Worm (Caenorhabditis elegans): ENCODE results near the gene srz-97.
"Not testable (repeated sequence)": the region's sequence is repeated elsewhere in the genome, so short reads cannot be mapped to it uniquely, and the experiment has no call there.

srz-97 gene

DNA sequence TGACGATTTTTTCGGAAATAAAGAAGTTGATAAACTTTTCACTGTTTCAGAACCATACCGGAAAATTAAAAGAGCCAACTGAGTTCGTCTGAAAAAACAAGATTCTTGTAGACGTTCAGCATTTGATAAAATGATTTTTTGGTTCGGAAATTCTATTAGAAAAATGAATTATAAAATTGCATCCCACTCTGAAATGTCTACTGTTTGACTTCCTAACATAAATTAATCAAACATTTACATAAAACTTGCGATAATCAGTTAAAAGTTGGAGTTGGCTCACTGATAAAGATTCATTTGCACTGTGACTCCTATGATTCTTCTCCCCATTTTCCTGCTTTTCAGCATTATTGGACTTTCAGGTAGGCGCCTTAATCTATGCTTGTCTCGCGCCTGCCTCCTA lies 885 bp upstream of the srz-97 start, which contains the start of gene clec-57:
clec-57 (plus strand) TSS at position 301 of the 400 bp plus-strand sequence.
- TF ChIP-seq nhr-23 (tag; optimal IDR thresholded peaks at IDR 0.05) = no peak
- no peak for TF ChIP-seq sma-9 (GFP tag; optimal IDR thresholded peaks at IDR 0.05)
- no peak for TF ChIP-seq sma-9 (tag; optimal IDR thresholded peaks at IDR 0.05)
- no peak for TF ChIP-seq peb-1 (tag; optimal IDR thresholded peaks at IDR 0.05)
- no peak for TF ChIP-seq R02D3.7 (tag; optimal IDR thresholded peaks at IDR 0.05)
- TF ChIP-seq C34F6.9 (tag; optimal IDR thresholded peaks at IDR 0.05) = no peak
- TF ChIP-seq dmd-4 (tag; optimal IDR thresholded peaks at IDR 0.05) = no peak
- TF ChIP-seq elt-3 (tag; optimal IDR thresholded peaks at IDR 0.05) = no peak
- no peak for TF ChIP-seq mbf-1 (tag; optimal IDR thresholded peaks at IDR 0.05)
- no peak for TF ChIP-seq lsy-2 (tag; optimal IDR thresholded peaks at IDR 0.05)

DNA sequence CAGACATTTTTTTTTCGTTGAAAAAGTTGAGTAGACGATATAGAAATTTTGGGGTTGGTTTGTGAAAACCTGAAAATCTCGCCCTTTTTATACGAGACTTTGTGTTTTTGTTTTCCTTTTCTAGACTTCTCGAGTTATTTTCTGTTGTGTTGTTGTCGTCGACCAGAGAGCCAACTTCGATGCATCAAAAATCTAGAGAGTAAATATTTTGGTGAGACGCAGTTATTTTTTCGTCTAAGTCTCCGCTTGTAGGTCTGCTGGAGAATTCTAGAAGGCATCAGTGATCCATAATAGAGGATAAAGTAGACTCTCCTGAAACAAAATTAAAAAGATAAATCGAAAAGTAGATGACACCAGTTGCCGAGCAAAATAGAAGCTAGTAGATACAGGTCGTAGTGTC lies 3.7 kb downstream of the srz-97 start, which contains the start of gene F08H9.4:
F08H9.4 (minus strand) TSS at position 61 of the 400 bp plus-strand sequence.
- TF ChIP-seq unc-55 (GFP tag; optimal IDR thresholded peaks at IDR 0.05) = peak; percentile 20
- TF ChIP-seq nhr-23 (tag; optimal IDR thresholded peaks at IDR 0.05) = no peak
- peak; percentile 45 for TF ChIP-seq C34F6.9 (tag; optimal IDR thresholded peaks at IDR 0.05)
- peak; percentile 0 for TF ChIP-seq nhr-129 (tag; optimal IDR thresholded peaks at IDR 0.05)

DNA sequence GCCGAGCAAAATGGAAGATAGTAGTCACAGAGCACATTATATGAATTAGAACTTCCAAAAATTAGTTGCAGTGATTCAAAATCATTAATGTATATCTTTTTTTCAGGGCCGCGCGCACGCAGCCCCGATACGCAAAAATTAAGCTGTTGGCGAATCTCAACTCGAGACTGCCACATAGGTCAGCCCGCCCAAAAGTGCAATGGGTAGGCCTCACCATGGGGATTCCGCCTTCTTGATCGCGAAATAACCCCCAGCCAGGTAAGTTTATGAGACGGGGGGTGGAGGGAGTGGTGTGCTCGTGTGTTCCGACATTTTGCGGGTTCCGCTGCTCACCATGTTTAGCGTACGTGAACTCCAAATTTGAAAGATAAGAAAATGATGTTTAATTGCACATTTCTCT lies 5.0 kb downstream of the srz-97 start, which contains the start of gene F08H9.3:
F08H9.3 (minus strand) TSS at position 252 of the 400 bp plus-strand sequence.
- TF ChIP-seq sma-9 (GFP tag; optimal IDR thresholded peaks at IDR 0.05) = peak; percentile 39
- not testable (repeated sequence) for TF ChIP-seq sma-9 (tag; optimal IDR thresholded peaks at IDR 0.05)
- TF ChIP-seq snpc-4 (tag; optimal IDR thresholded peaks at IDR 0.05) = peak; percentile 85
- peak; percentile 9 for TF ChIP-seq gmeb-1 (tag; optimal IDR thresholded peaks at IDR 0.05)

DNA sequence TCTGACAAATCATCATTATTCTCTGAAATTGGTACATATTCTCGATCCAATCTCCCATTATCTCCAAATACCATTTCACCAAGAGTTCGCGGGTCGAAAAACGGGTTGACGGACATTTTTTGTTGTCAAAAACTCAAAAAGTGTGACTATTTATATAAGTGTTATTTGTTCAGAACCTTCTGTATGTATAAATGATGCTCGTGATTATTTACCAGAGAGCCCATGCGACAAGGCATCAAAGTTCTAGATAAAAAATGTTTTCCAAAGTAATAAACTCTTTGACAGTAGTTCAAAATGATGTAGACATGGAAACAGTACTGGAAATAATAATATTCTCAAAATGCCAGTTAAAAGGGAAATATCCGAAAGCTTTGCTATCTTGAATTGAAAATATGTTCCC lies 5.4 kb downstream of the srz-97 start:
- TF ChIP-seq blmp-1 (tag; optimal IDR thresholded peaks at IDR 0.05; ENCODE audit: insufficient read depth) = no peak
- no peak for TF ChIP-seq ceh-82 (tag; optimal IDR thresholded peaks at IDR 0.05)
- TF ChIP-seq unc-62 (GFP tag; optimal IDR thresholded peaks at IDR 0.05) = no peak
- TF ChIP-seq ama-1 (optimal IDR thresholded peaks at IDR 0.05) = no peak
- TF ChIP-seq unc-39 (tag; optimal IDR thresholded peaks at IDR 0.05) = no peak
- no peak for TF ChIP-seq sma-3 (GFP tag; optimal IDR thresholded peaks at IDR 0.05)
- TF ChIP-seq ztf-4 (tag; optimal IDR thresholded peaks at IDR 0.05) = no peak
- no peak for TF ChIP-seq gmeb-1 (tag; optimal IDR thresholded peaks at IDR 0.05)

DNA sequence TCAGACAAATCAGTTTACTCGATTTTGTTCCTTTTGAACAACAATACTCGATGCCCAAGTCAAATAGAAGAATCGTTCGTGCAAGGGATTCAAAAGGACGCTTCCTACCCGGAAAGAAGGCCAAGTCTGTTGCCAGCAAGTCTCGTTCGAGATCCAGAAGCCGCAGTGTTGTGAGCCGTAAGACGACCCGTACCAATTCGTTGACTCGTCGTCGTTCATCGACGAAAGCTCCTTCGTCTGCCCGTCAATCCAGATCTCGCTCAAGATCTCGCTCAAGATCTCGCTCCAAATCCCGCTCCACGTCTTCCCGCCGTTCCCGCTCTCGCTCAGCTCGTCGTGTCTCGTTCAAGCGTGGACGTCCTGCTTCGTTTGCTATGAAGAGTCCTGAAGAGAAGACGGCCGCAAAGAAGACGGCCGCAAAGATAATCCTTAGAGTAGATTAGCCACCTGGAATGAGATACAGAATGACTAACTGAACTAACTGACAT lies 7.4 kb downstream of the srz-97 start, which contains the start of gene F08H9.2:
F08H9.2 (plus strand) TSS at position 51 of the 488 bp plus-strand sequence.
- no peak for TF ChIP-seq nhr-10 (tag; optimal IDR thresholded peaks at IDR 0.05)
- TF ChIP-seq sem-4 (tag; optimal IDR thresholded peaks at IDR 0.05) = no peak
- no peak for TF ChIP-seq nhr-77 (tag; optimal IDR thresholded peaks at IDR 0.05)
- no peak for TF ChIP-seq nhr-25 (tag; optimal IDR thresholded peaks at IDR 0.05)
- TF ChIP-seq lin-39 (tag; optimal IDR thresholded peaks at IDR 0.05) = no peak
- no peak for TF ChIP-seq elt-3 (tag; optimal IDR thresholded peaks at IDR 0.05)
- TF ChIP-seq aly-2 (tag; optimal IDR thresholded peaks at IDR 0.05) = no peak
- TF ChIP-seq ZK546.5 (tag; optimal IDR thresholded peaks at IDR 0.05) = no peak
- no peak for TF ChIP-seq mdl-1 (tag; optimal IDR thresholded peaks at IDR 0.05)
- TF ChIP-seq mbf-1 (tag; optimal IDR thresholded peaks at IDR 0.05) = no peak
- no peak for TF ChIP-seq skn-1 (tag; optimal IDR thresholded peaks at IDR 0.05)

DNA sequence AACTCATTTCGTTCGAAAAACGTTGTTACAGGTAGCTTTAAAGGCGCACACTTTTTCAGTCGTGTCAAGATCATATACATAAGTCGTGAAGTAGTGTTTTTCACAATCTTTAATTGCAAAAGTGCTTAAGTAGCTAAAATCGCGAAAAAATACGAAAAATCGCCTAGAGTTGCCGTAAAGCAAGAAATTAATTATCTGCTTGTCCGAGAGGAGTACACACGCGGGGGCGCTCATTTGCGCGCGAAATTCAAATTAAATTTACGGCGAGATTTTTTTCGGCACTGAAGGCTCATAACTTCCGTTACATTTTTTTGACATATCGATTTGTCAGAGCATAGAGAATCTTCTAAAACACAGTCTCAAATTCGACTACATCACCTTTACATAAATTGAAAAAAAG lies 7.9 kb downstream of the srz-97 start:
- TF ChIP-seq ztf-1 (GFP tag; conservative IDR thresholded peaks at IDR 0.05) (no peak), ztf-11 (tag; optimal IDR thresholded peaks at IDR 0.05) (no peak), unc-62 (GFP tag; optimal IDR thresholded peaks at IDR 0.05) (no peak), sma-9 (GFP tag; optimal IDR thresholded peaks at IDR 0.05) (no peak), sma-9 (tag; optimal IDR thresholded peaks at IDR 0.05) (no peak), nhr-10 (tag; optimal IDR thresholded peaks at IDR 0.05) (no peak), nhr-6 (tag; optimal IDR thresholded peaks at IDR 0.05) (no peak), nhr-12 (tag; optimal IDR thresholded peaks at IDR 0.05) (no peak), skn-1 (tag; optimal IDR thresholded peaks at IDR 0.05) (no peak), nhr-237 (tag; optimal IDR thresholded peaks at IDR 0.05) (no peak), F13H6.1 (tag; optimal IDR thresholded peaks at IDR 0.05) (no peak), aly-2 (tag; optimal IDR thresholded peaks at IDR 0.05) (no peak), lin-39 (tag; optimal IDR thresholded peaks at IDR 0.05) (no peak), egl-27 (tag; optimal IDR thresholded peaks at IDR 0.05) (no peak), peb-1 (tag; optimal IDR thresholded peaks at IDR 0.05) (no peak), lsy-2 (tag; optimal IDR thresholded peaks at IDR 0.05) (no peak)

Data from whole organism, L2 larva.